Worm (Caenorhabditis elegans): Measurements from ENCODE around the gene morc-1.

- TF ChIP-seq alr-1 (tag; optimal IDR thresholded peaks at IDR 0.05; ENCODE audit: borderline replicate concordance) (no peak), ceh-82 (tag; optimal IDR thresholded peaks at IDR 0.05) (no peak), ama-1 (optimal IDR thresholded peaks at IDR 0.05) (no peak), mep-1 (tag; optimal IDR thresholded peaks at IDR 0.05) (no peak), pqm-1 (tag; optimal IDR thresholded peaks at IDR 0.05) (no peak)
These were observed 41.0 kb downstream of the morc-1 start for ce11 chrIII:5165745-5166144.
